Fruit fly (Drosophila melanogaster) whole organism, pupa: Measurements from ENCODE around the gene CG4982.

ENCODE experiments used
- CG10348 ChIP-seq: fragments of 200-800 bp; sonication (Bioruptor generic); IDR thresholded peaks from 2 replicates; pipeline ENCODE4 v1.3.6; 2022; ENCODE audit warnings: missing biosample characterization, missing genetic modification characterization
- CG12605 ChIP-seq: fragments of 200-800 bp; sonication (Bioruptor generic); IDR thresholded peaks from 2 replicates; pipeline ENCODE4 v1.3.6; 2022; ENCODE audit warnings: missing biosample characterization, missing genetic modification characterization
- CG13204 ChIP-seq: fragments of 200-800 bp; sonication (Bioruptor generic); optimal IDR thresholded peaks from 2 replicates; lab custom pipeline; 2018; ENCODE audit warnings: missing biosample characterization, mild to moderate bottlenecking, missing genetic modification characterization, moderate library complexity
- CG14655 ChIP-seq: fragments of 200-800 bp; sonication (Bioruptor generic); optimal IDR thresholded peaks from 3 replicates; lab custom pipeline; 2017; ENCODE audit warnings: mild to moderate bottlenecking, missing biosample characterization, missing genetic modification reagents, missing genetic modification characterization
- CG15710 ChIP-seq: fragments of 200-800 bp; sonication (Bioruptor generic); optimal IDR thresholded peaks from 2 replicates; lab custom pipeline; 2018; ENCODE audit warnings: missing biosample characterization, mild to moderate bottlenecking, missing genetic modification characterization, moderate library complexity
- CG17806 ChIP-seq: fragments of 200-800 bp; sonication (Bioruptor generic); optimal IDR thresholded peaks from 2 replicates; lab custom pipeline; 2018; ENCODE audit warnings: missing biosample characterization, mild to moderate bottlenecking, missing genetic modification characterization, moderate library complexity
- CG32121 ChIP-seq: fragments of 200-800 bp; sonication (Bioruptor generic); IDR thresholded peaks from 2 replicates; pipeline ENCODE4 v1.3.6; 2022; ENCODE audit warnings: missing biosample characterization, missing genetic modification characterization
- CG34367 ChIP-seq: fragments of 200-800 bp; sonication (Bioruptor generic); optimal IDR thresholded peaks from 2 replicates; lab custom pipeline; 2018; ENCODE audit warnings: missing biosample characterization, mild to moderate bottlenecking, missing genetic modification characterization
- CG4496 ChIP-seq: fragments of 200-800 bp; sonication (Bioruptor generic); IDR thresholded peaks from 3 replicates; pipeline ENCODE4 v1.3.6; 2022; ENCODE audit warnings: missing biosample characterization, missing genetic modification characterization
- CG8159 ChIP-seq: fragments of 200-800 bp; sonication (Bioruptor generic); optimal IDR thresholded peaks from 3 replicates; lab custom pipeline; 2018; ENCODE audit warnings: missing biosample characterization, mild to moderate bottlenecking, missing genetic modification characterization, moderate library complexity
- CG8301 ChIP-seq: fragments of 200-800 bp; sonication (Bioruptor generic); optimal IDR thresholded peaks from 2 replicates; lab custom pipeline; 2018; ENCODE audit warnings: missing biosample characterization, mild to moderate bottlenecking, missing genetic modification characterization
- CG9948 ChIP-seq: fragments of 200-800 bp; sonication (Bioruptor generic); optimal IDR thresholded peaks from 2 replicates; lab custom pipeline; 2018; ENCODE audit warnings: missing biosample characterization, mild to moderate bottlenecking, missing genetic modification characterization, moderate library complexity
- D1 ChIP-seq: fragments of 200-800 bp; sonication (Bioruptor generic); optimal IDR thresholded peaks from 2 replicates; lab custom pipeline; 2018; ENCODE audit warnings: missing biosample characterization, mild to moderate bottlenecking, missing genetic modification characterization, moderate library complexity
- EcR ChIP-seq: fragments of 200-800 bp; sonication (Bioruptor generic); optimal IDR thresholded peaks from 3 replicates; lab custom pipeline; 2019; ENCODE audit warnings: missing biosample characterization, missing genetic modification characterization, mild to moderate bottlenecking, moderate library complexity, missing genetic modification reagents
- Ets98B ChIP-seq: fragments of 200-800 bp; sonication (Bioruptor generic); IDR thresholded peaks from 2 replicates; pipeline ENCODE4 v1.3.6; 2022; ENCODE audit warnings: missing biosample characterization, missing genetic modification characterization
- Pif1A ChIP-seq: fragments of 200-800 bp; sonication (Bioruptor generic); optimal IDR thresholded peaks from 3 replicates; lab custom pipeline; 2016; ENCODE audit warnings: missing biosample characterization, missing genetic modification characterization
- Pif1B ChIP-seq: fragments of 200-800 bp; sonication (Bioruptor generic); optimal IDR thresholded peaks from 3 replicates; lab custom pipeline; 2016; ENCODE audit warnings: missing biosample characterization, missing genetic modification characterization
- Snoo ChIP-seq: fragments of 200-800 bp; sonication (Bioruptor generic); optimal IDR thresholded peaks from 3 replicates; lab custom pipeline; 2017; ENCODE audit warnings: missing biosample characterization, mild to moderate bottlenecking, missing genetic modification characterization, inconsistent platforms
- fd96Ca ChIP-seq: fragments of 200-800 bp; sonication (Bioruptor generic); IDR thresholded peaks from 3 replicates; pipeline ENCODE4 v1.3.6; 2022; ENCODE audit warnings: missing biosample characterization, missing genetic modification characterization
- gl ChIP-seq: fragments of 200-800 bp; sonication (Bioruptor generic); optimal IDR thresholded peaks from 2 replicates; lab custom pipeline; 2018; ENCODE audit warnings: missing biosample characterization, mild to moderate bottlenecking, missing genetic modification characterization
- rn ChIP-seq: fragments of 200-800 bp; sonication (Bioruptor generic); IDR thresholded peaks from 2 replicates; pipeline ENCODE4 v1.3.6; 2022; ENCODE audit warnings: missing biosample characterization, missing genetic modification characterization

The CG4982 gene

dm6 chr3L:16263043-16263442 is 38.2 kb upstream of the CG4982 start, which contains the start of gene CG13070:
TSS of gene CG13070 (plus strand) at chr3L:16263343.
- TF ChIP-seq fd96Ca (no peak), Pif1B (GFP tag; lab: Kevin White, UChicago) (no peak), CG12605 (no peak), CG8301 (no peak), CG32121 (GFP tag; lab: Robert Waterston, UW) (no peak), CG17806 (tag; lab: Kevin White, UChicago) (no peak), Pif1A (GFP tag; lab: Kevin White, UChicago) (no peak), CG13204 (GFP tag; lab: Kevin White, UChicago) (no peak), Snoo (tag; lab: Kevin White, UChicago) (no peak), Ets98B (GFP tag; lab: Robert Waterston, UW) (no peak), CG10348 (no peak), CG15710 (tag; lab: Kevin White, UChicago) (no peak), CG8159 (tag; lab: Kevin White, UChicago) (no peak), gl (no peak), CG9948 (tag; lab: Kevin White, UChicago) (no peak), CG4496 (GFP tag; lab: Robert Waterston, UW) (no peak), D1 (tag; lab: Kevin White, UChicago) (no peak)

dm6 chr3L:16265000-16265399 is 36.3 kb upstream of the CG4982 start, which contains the start of the genes CG13051 and CG13069:
TSS of gene CG13051 (minus strand) at chr3L:16265100.
TSS of gene CG13069 (plus strand) at chr3L:16265385.
- TF ChIP-seq CG32121 (GFP tag; lab: Robert Waterston, UW) (no peak), EcR (GFP tag; lab: Kevin White, UChicago) (no peak), CG15710 (tag; lab: Kevin White, UChicago) (no peak), CG8159 (tag; lab: Kevin White, UChicago) (no peak), Pif1B (GFP tag; lab: Kevin White, UChicago) (no peak), CG12605 (no peak), CG17806 (tag; lab: Kevin White, UChicago) (no peak), rn (no peak), CG8301 (no peak), CG4496 (GFP tag; lab: Robert Waterston, UW) (no peak), Snoo (tag; lab: Kevin White, UChicago) (no peak), Pif1A (GFP tag; lab: Kevin White, UChicago) (no peak)

- peak; percentile 57 for TF ChIP-seq CG17806 (tag; lab: Kevin White, UChicago)
- TF ChIP-seq CG8301, result peak; percentile 45
- no peak for TF ChIP-seq Ets98B (GFP tag; lab: Robert Waterston, UW)
- no peak for TF ChIP-seq Snoo (tag; lab: Kevin White, UChicago)
- TF ChIP-seq CG32121 (GFP tag; lab: Robert Waterston, UW), result no peak
- no peak for TF ChIP-seq D1 (tag; lab: Kevin White, UChicago)
- TF ChIP-seq CG9948 (tag; lab: Kevin White, UChicago), result peak; percentile 53
- peak; percentile 65 for TF ChIP-seq CG14655 (GFP tag; lab: Kevin White, UChicago)
- TF ChIP-seq CG8159 (tag; lab: Kevin White, UChicago), result peak; percentile 75
- TF ChIP-seq Pif1B (GFP tag; lab: Kevin White, UChicago), result peak; percentile 10
- TF ChIP-seq CG10348, result no peak
- peak; percentile 22 for TF ChIP-seq Pif1A (GFP tag; lab: Kevin White, UChicago)
- TF ChIP-seq fd96Ca, result no peak
- TF ChIP-seq CG15710 (tag; lab: Kevin White, UChicago), result peak; percentile 73
- no peak for TF ChIP-seq EcR (GFP tag; lab: Kevin White, UChicago)
- no peak for TF ChIP-seq CG12605
- TF ChIP-seq CG4496 (GFP tag; lab: Robert Waterston, UW), result no peak; the same call in 2 of the 3 replicates
- TF ChIP-seq gl, result peak; percentile 12
- TF ChIP-seq CG13204 (GFP tag; lab: Kevin White, UChicago), result no peak
- no peak for TF ChIP-seq rn
- TF ChIP-seq CG34367 (tag; lab: Kevin White, UChicago), result peak; percentile 45
- TF ChIP-seq, all 21 proteins: peak for 10
Measured at dm6 chr3L:16268106-16268733, 33.0 kb upstream of the CG4982 start, which contains the start of gene CG4950. TSS of gene CG4950 (minus strand) at chr3L:16268156.

- TF ChIP-seq CG34367 (tag; lab: Kevin White, UChicago), result no peak
- no peak for TF ChIP-seq rn
- no peak for TF ChIP-seq gl
- no peak for TF ChIP-seq CG8159 (tag; lab: Kevin White, UChicago)
- no peak for TF ChIP-seq CG10348
- TF ChIP-seq CG13204 (GFP tag; lab: Kevin White, UChicago), result no peak
- no peak for TF ChIP-seq CG32121 (GFP tag; lab: Robert Waterston, UW)
- TF ChIP-seq Pif1A (GFP tag; lab: Kevin White, UChicago), result no peak
- TF ChIP-seq Snoo (tag; lab: Kevin White, UChicago), result no peak
- TF ChIP-seq D1 (tag; lab: Kevin White, UChicago), result no peak
- TF ChIP-seq EcR (GFP tag; lab: Kevin White, UChicago), result no peak
- TF ChIP-seq CG9948 (tag; lab: Kevin White, UChicago), result no peak
- TF ChIP-seq CG4496 (GFP tag; lab: Robert Waterston, UW), result no peak
- TF ChIP-seq CG12605, result no peak
Measured at dm6 chr3L:16269092-16269491, 32.2 kb upstream of the CG4982 start, which contains the start of gene CG13068. TSS of gene CG13068 (plus strand) at chr3L:16269392.

dm6 chr3L:16270802-16271332 is 30.4 kb upstream of the CG4982 start, which contains the start of the genes CG34248 and CG13067:
TSS of gene CG34248 (minus strand) at chr3L:16270902.
TSS of gene CG13067 (plus strand) at chr3L:16271282.
- TF ChIP-seq CG34367 (tag; lab: Kevin White, UChicago) (no peak), Pif1A (GFP tag; lab: Kevin White, UChicago) (no peak), CG8159 (tag; lab: Kevin White, UChicago) (no peak), CG15710 (tag; lab: Kevin White, UChicago) (no peak), CG17806 (tag; lab: Kevin White, UChicago) (no peak), CG4496 (GFP tag; lab: Robert Waterston, UW) (no peak), Snoo (tag; lab: Kevin White, UChicago) (no peak), CG14655 (GFP tag; lab: Kevin White, UChicago) (no peak), rn (no peak), CG12605 (no peak)
